Worm (Caenorhabditis elegans): Measurements from ENCODE around the gene prmt-6.

DNA sequence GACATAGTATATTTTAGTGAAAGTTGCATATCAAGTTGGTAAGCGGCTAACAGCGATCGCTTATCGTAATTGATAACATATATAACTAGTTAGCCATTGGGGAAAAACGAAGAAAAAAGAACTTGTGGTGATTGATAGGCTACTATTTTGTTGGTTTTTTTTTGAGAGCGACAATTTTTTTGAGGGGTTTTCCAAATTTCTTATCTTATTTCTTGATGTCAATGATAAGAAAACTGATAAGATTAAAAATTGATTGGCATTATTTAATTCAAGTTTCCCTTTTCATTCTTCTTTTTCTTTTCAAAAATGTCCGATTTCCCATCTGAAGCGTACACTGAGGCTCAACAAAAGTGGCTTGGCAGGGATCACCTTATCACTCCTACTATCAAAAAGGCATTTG, at the start of gene prmt-6:
- TF ChIP-seq ceh-6 (GFP tag; optimal IDR thresholded peaks at IDR 0.05), result no peak
- no peak for TF ChIP-seq nhr-11 (tag; optimal IDR thresholded peaks at IDR 0.05)

All from whole organism, late embryonic.